Fruit fly (Drosophila melanogaster): Measurements from ENCODE around the gene CG13856.

CG13856 gene

DNA sequence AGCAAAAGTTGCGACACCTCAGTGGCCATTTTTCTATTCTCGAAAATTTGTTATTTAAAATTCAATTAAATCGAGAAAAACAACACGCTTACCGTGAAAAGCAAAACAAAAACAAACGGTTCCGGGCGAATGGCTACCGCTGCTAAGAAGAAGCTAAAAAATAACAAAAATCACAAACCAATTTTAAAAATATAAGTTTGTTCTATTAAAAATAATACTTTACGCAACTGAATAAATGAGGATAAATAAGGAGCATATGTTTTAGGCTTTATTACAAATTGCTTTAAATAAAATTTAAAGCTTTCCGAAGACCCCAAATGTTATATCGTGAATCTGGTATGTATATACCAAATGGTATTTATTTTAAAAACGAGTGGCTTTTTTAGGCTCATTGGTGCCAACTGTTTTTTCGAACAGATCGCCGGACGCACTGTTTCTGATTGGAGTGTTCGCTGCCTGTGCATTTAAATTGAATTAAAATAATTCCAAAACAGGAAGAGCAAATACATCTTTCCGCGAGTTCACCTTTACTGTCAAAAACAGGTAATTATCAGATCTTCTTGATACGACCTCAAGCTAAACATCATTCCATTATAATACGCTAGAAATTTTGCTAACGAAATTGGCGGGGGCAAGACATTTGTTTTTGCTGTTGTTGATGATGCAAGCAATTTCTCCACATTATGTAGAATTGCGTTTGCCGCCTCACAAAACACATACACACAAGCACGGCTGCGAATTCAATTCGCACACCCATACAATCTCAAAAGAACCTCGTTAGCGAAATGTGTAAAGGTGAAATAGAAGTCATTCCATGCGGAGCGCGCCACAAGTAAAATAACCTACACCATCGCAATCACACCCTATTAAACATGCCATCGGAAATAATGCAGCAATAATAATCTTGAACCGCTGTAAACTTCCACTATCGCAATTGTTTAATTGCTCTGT, 35.1 kb upstream of the CG13856 start, which contains the start of the genes Polr3F and PyK (continued):
- peak; percentile 51 for TF ChIP-seq grau (tag; optimal IDR thresholded peaks at IDR 0.05)
- no peak for TF ChIP-seq CG2199 (GFP tag; IDR thresholded peaks at IDR 0.05)
- peak; percentile 52 for TF ChIP-seq CG15269 (tag; optimal IDR thresholded peaks at IDR 0.05)
- no peak for TF ChIP-seq Dref (GFP tag; IDR thresholded peaks at IDR 0.05)
- 0 out of 2 replicates have a peak, but pooled peaks have one; percentile 17 for TF ChIP-seq slbo (GFP tag; IDR thresholded peaks at IDR 0.05)
- TF ChIP-seq CG2116 (GFP tag; optimal IDR thresholded peaks at IDR 0.05) = peak; percentile 32
- TF ChIP-seq CG12236 (GFP tag; optimal IDR thresholded peaks at IDR 0.05) = no peak
- no peak for TF ChIP-seq Mes4 (GFP tag; optimal IDR thresholded peaks at IDR 0.05)
- no peak for TF ChIP-seq Hmx (GFP tag; optimal IDR thresholded peaks at IDR 0.05)
- peak; percentile 12; the same call in 1 of the 3 replicates for TF ChIP-seq Aef1 (GFP tag; IDR thresholded peaks at IDR 0.05)
- TF ChIP-seq Fer3 (tag; optimal IDR thresholded peaks at IDR 0.05) = peak; percentile 40
- peak; percentile 33 for TF ChIP-seq sqz (GFP tag; optimal IDR thresholded peaks at IDR 0.05)
- TF ChIP-seq CG7839 (tag; optimal IDR thresholded peaks at IDR 0.05) = peak; percentile 28
- TF ChIP-seq row (GFP tag; IDR thresholded peaks at IDR 0.05) = peak; percentile 74
- TF ChIP-seq dpn (GFP tag; optimal IDR thresholded peaks at IDR 0.05) = peak in 1 of 2 experiments; percentile 23
- 0 out of 3 replicates have a peak, but pooled peaks have one; percentile 24 for TF ChIP-seq mld (GFP tag; IDR thresholded peaks at IDR 0.05; ENCODE audit: partially characterized antibody)
- no peak for TF ChIP-seq CG4404 (GFP tag; IDR thresholded peaks at IDR 0.05)
- TF ChIP-seq CG7556 (GFP tag; optimal IDR thresholded peaks at IDR 0.05) = peak; percentile 5
- TF ChIP-seq CG2875 (GFP tag; optimal IDR thresholded peaks at IDR 0.05) = no peak
- TF ChIP-seq Ets65A (GFP tag) = peak; percentile 23
- peak; percentile 28 for TF ChIP-seq zen (tag; optimal IDR thresholded peaks at IDR 0.05)
- peak; percentile 56 for TF ChIP-seq CG2712 (tag; optimal IDR thresholded peaks at IDR 0.05)
- TF ChIP-seq CG14710 (tag; optimal IDR thresholded peaks at IDR 0.05) = peak; percentile 93
- TF ChIP-seq D19B (GFP tag; optimal IDR thresholded peaks at IDR 0.05) = peak; percentile 6
- TF ChIP-seq MESR4 (GFP tag; optimal IDR thresholded peaks at IDR 0.05) = peak; percentile 27
- TF ChIP-seq Hr39 (optimal IDR thresholded peaks at IDR 0.05) = no peak
- TF ChIP-seq CG10147 (GFP tag; optimal IDR thresholded peaks at IDR 0.05) = peak; percentile 14

DNA sequence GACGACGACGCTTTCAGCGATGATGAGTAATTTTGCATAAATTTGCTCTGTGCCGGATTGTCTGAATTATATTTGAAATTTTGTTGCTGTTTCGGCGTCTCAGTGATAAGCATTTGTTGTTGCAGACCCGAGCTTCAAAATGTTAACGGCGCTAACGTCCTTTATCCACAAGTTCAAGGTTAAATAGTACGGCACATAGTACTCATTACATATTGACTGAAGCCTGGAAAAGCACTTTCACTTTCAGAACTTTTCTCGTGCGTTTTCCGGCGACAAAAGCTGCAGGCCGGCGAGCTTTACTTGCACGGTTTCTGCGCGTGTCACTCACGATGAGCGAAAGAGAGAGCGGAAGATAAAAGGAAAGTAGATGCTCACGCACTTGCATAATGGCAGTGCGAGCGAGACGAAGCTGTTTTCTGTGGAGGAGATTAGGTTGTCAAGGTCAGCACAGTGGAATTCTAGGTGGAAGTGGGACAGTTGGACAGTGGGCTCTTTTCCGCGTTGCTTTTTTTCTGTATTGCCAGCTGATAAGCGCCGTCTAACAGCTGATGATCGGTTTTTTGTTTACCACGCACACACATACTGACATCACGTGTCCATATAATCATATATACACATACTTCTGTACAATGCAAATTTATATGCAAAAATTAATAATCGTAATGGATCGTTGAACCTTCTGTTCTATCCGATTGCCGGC, 34.2 kb upstream of the CG13856 start:
- TF ChIP-seq ato (GFP tag; IDR thresholded peaks at IDR 0.05; ENCODE audit: partially characterized antibody) (0 out of 2 replicates have a peak, but pooled peaks have one; percentile 39), YL-1 (GFP tag; optimal IDR thresholded peaks at IDR 0.05) (no peak), CG12104 (GFP tag; optimal IDR thresholded peaks at IDR 0.05) (no peak), H15 (GFP tag; IDR thresholded peaks at IDR 0.05) (no peak), abd-A (tag; optimal IDR thresholded peaks at IDR 0.05) (peak; percentile 38), Scr (GFP tag; IDR thresholded peaks at IDR 0.05; ENCODE audit: partially characterized antibody) (peak; percentile 67), CG4707 (GFP tag; optimal IDR thresholded peaks at IDR 0.05) (peak; percentile 97), E2f1 (GFP tag; IDR thresholded peaks at IDR 0.05) (no peak), Hsf (GFP tag; optimal IDR thresholded peaks at IDR 0.05) (no peak), CG4360 (GFP tag; IDR thresholded peaks at IDR 0.05) (0 out of 2 replicates have a peak, but pooled peaks have one; percentile 9), Doc3 (GFP tag; IDR thresholded peaks at IDR 0.05; ENCODE audit: partially characterized antibody) (peak; percentile 40; the same call in 1 of the 3 replicates), sob (GFP tag; IDR thresholded peaks at IDR 0.05) (0 out of 2 replicates have a peak, but pooled peaks have one; percentile 27), CG31441 (GFP tag; IDR thresholded peaks at IDR 0.05) (peak; percentile 35), ewg (GFP tag; optimal IDR thresholded peaks at IDR 0.05) (peak; percentile 92), CG11723 (GFP tag; optimal IDR thresholded peaks at IDR 0.05) (no peak), ftz-f1 (GFP tag; optimal IDR thresholded peaks at IDR 0.05) (peak; percentile 99), CG34376 (GFP tag; optimal IDR thresholded peaks at IDR 0.05) (peak; percentile 54), ab (GFP tag; optimal IDR thresholded peaks at IDR 0.05) (no peak), Bgb (GFP tag; IDR thresholded peaks at IDR 0.05; ENCODE audit: partially characterized antibody) (peak; percentile 66), CG12769 (tag; optimal IDR thresholded peaks at IDR 0.05) (no peak)
